Worm (Caenorhabditis elegans) whole organism, L4 larva: Measurements from ENCODE around the gene gop-2.

Experiments used
- Y48G9A.11 ChIP-seq: fragments of 200-800 bp; sonication (Bioruptor generic); IDR thresholded peaks from 2 replicates; pipeline ENCODE4 v1.3.6; 2022; ENCODE audit warnings: missing genetic modification reagents, missing genetic modification characterization, missing compliant biosample characterization
- aly-2 ChIP-seq: sonication (generic microtip); optimal IDR thresholded peaks from 2 replicates; lab custom pipeline; 2018; ENCODE audit warnings: missing biosample characterization, missing genetic modification characterization
- ama-1 ChIP-seq: fragments of 150-350 bp; optimal IDR thresholded peaks from 2 replicates; lab custom pipeline; 2014; ENCODE audit warnings: inconsistent platforms, mixed read lengths
- attf-4 ChIP-seq: sonication (generic microtip); optimal IDR thresholded peaks from 3 replicates; lab custom pipeline; 2017; ENCODE audit warnings: missing biosample characterization, missing genetic modification characterization
- ceh-32 ChIP-seq: sonication (generic microtip); optimal IDR thresholded peaks from 2 replicates; lab custom pipeline; 2016; ENCODE audit warnings: mild to moderate bottlenecking, missing genetic modification characterization, missing compliant biosample characterization; ENCODE audit not compliant: poor library complexity
- dpl-1 ChIP-seq: fragments of 150-350 bp; optimal IDR thresholded peaks from 2 replicates; lab custom pipeline; 2014; ENCODE audit warnings: missing biosample characterization, missing genetic modification reagents, missing genetic modification characterization
- egl-27 ChIP-seq: sonication (generic microtip); optimal IDR thresholded peaks from 3 replicates; lab custom pipeline; 2017; ENCODE audit warnings: missing biosample characterization, missing genetic modification reagents, missing genetic modification characterization
- snpc-4 ChIP-seq: fragments of 150-350 bp; optimal IDR thresholded peaks from 2 replicates; lab custom pipeline; 2014; ENCODE audit warnings: missing biosample characterization, missing genetic modification characterization
- spr-3 ChIP-seq: fragments of 200-800 bp; sonication (Bioruptor generic); optimal IDR thresholded peaks from 2 replicates; lab custom pipeline; 2018; ENCODE audit warnings: mild to moderate bottlenecking, missing genetic modification characterization, missing compliant biosample characterization
- tag-97 ChIP-seq: fragments of 200-800 bp; sonication (Bioruptor generic); IDR thresholded peaks from 2 replicates; pipeline ENCODE4 v1.3.6; 2022; ENCODE audit warnings: missing genetic modification characterization, missing compliant biosample characterization
- unc-62 ChIP-seq, 3 experiments: fragments of 150-350 bp in 1 of 3; sonication (generic microtip); optimal IDR thresholded peaks in 2 of 3; peaks in 1 of 3; 1 replicate in 1 of 3; 2 replicates in 2 of 3; lab custom pipeline; 2014 to 2017; ENCODE audit warnings: missing biosample characterization in 3 of 3, missing genetic modification characterization in 3 of 3, missing genetic modification reagents in 3 of 3, missing genotype in 1 of 3
- zip-11 ChIP-seq: fragments of 200-800 bp; sonication (Bioruptor generic); IDR thresholded peaks from 2 replicates; pipeline ENCODE4 v1.3.6; 2022; ENCODE audit warnings: missing genetic modification characterization, missing compliant biosample characterization

DNA sequence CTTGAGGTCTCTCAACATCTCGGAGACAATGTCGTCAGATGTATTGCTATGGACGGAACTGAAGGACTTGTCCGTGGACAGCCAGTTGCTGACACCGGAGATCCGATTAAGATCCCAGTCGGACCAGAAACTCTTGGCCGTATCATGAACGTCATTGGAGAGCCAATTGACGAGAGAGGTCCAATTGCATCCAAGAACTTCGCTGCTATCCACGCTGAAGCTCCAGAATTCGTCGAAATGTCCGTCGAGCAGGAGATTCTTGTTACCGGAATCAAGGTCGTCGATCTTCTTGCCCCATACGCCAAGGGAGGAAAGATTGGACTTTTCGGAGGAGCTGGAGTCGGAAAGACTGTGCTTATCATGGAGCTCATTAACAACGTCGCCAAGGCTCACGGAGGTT is 30.0 kb upstream of the gop-2 start:
- TF ChIP-seq unc-62 (GFP tag; optimal IDR thresholded peaks at IDR 0.05 in 1 of 2; lab: Kevin White, UChicago) (no peak), unc-62 (tag; optimal IDR thresholded peaks at IDR 0.05; lab: Kevin White, UChicago) (no peak), dpl-1 (no peak), egl-27 (no peak), snpc-4 (no peak), ama-1 (lab: Kevin White, UChicago) (no peak), tag-97 (GFP tag; lab: Robert Waterston, UW) (no peak), ceh-32 (tag; lab: Kevin White, UChicago) (no peak), spr-3 (GFP tag; lab: Kevin White, UChicago) (no peak), aly-2 (tag; lab: Kevin White, UChicago) (no peak), zip-11 (no peak), attf-4 (tag; lab: Kevin White, UChicago) (no peak), Y48G9A.11 (GFP tag; lab: Robert Waterston, UW) (no peak)
